Fruit fly (Drosophila melanogaster): ENCODE measurements around the gene Wsck.

Gene Wsck

DNA sequence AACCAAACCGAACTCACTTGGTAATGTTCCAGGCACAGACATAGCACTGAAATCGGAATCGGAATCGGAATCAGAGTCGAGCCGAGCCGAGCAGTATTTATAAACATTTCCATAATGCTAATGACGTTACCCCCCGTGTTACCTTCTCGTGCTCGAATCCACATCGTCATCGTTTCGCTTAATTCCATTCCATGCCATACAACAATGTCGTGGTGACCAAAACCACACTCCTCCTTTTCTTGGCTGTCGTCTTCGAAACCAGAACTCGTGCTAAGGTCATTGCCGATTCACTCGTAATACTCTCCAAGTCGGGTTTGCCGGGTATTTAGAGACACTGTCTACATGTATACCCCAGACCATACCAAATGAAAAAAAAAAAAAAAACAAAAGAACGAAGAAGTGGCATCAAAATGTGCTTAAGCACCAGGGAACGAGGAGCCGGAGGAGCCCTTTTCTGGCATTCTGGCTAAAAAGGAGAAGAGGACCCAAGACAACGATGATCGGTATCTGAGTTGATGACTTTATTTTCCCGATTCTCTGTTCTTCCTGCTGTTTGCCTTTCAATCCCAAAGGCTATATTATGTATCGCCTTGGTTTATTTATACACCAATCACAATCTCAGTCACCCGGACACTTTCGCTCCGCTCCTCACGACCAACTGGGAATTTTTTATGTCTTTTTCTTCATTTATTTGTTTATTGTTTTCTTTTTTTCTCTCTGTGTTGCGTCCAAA, 26.3 kb downstream of the Wsck start:
- TF ChIP-seq OdsH (GFP tag; optimal IDR thresholded peaks at IDR 0.05) (peak; percentile 29), N (GFP tag; optimal IDR thresholded peaks at IDR 0.05) (no peak), Vsx2 (GFP tag; optimal IDR thresholded peaks at IDR 0.05; ENCODE audit: partially characterized antibody) (peak; percentile 50), h (GFP tag; optimal IDR thresholded peaks at IDR 0.05) (peak; percentile 19), psq (GFP tag; optimal IDR thresholded peaks at IDR 0.05) (peak; percentile 95), sage (GFP tag; optimal IDR thresholded peaks at IDR 0.05) (peak; percentile 26), rgr (GFP tag; optimal IDR thresholded peaks at IDR 0.05) (peak; percentile 4), fru (GFP tag; optimal IDR thresholded peaks at IDR 0.05) (peak; percentile 60), woc (GFP tag; optimal IDR thresholded peaks at IDR 0.05) (peak; percentile 51), ey (GFP tag; optimal IDR thresholded peaks at IDR 0.05) (peak; percentile 30), usp (GFP tag; optimal IDR thresholded peaks at IDR 0.05) (no peak), Rel (GFP tag; optimal IDR thresholded peaks at IDR 0.05) (peak; percentile 70), Rel (tag; optimal IDR thresholded peaks at IDR 0.05) (peak; percentile 22), Hr78 (GFP tag; optimal IDR thresholded peaks at IDR 0.05) (no peak), foxo (GFP tag; optimal IDR thresholded peaks at IDR 0.05) (peak in 1 of 2 experiments; percentile 1), pan (optimal IDR thresholded peaks at IDR 0.05) (no peak), CG9705 (GFP tag; optimal IDR thresholded peaks at IDR 0.05) (no peak), brk (GFP tag; optimal IDR thresholded peaks at IDR 0.05) (peak; percentile 77), Hnf4 (GFP tag; optimal IDR thresholded peaks at IDR 0.05) (peak; percentile 20), CrebA (GFP tag; optimal IDR thresholded peaks at IDR 0.05; ENCODE audit: borderline replicate concordance) (peak; percentile 75), dmrt93B (GFP tag; optimal IDR thresholded peaks at IDR 0.05) (no peak), jim (GFP tag; optimal IDR thresholded peaks at IDR 0.05) (peak; percentile 26)

DNA sequence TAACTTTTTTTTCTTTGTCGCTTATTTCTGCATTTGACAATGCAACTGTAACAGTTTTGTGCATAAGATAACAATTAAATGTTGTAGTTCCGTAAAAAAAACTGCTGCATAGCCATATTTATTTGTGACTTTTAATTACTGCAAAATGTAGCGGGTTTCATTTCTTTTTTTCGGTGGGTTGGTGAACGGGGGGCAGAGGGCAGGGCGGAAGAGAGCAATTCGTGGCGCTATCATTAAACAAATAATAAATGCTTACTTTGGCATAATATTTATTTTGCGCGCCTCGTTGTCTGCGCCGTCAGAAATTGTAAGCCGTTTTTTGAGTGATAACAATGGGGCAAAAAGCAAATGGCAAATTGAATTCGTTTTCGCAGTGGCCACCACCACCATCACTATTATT, 28.8 kb downstream of the Wsck start:
- TF ChIP-seq Sp1 (GFP tag; optimal IDR thresholded peaks at IDR 0.05) (peak; percentile 1), N (GFP tag; optimal IDR thresholded peaks at IDR 0.05) (no peak), rgr (GFP tag; optimal IDR thresholded peaks at IDR 0.05) (peak; percentile 0)

DNA sequence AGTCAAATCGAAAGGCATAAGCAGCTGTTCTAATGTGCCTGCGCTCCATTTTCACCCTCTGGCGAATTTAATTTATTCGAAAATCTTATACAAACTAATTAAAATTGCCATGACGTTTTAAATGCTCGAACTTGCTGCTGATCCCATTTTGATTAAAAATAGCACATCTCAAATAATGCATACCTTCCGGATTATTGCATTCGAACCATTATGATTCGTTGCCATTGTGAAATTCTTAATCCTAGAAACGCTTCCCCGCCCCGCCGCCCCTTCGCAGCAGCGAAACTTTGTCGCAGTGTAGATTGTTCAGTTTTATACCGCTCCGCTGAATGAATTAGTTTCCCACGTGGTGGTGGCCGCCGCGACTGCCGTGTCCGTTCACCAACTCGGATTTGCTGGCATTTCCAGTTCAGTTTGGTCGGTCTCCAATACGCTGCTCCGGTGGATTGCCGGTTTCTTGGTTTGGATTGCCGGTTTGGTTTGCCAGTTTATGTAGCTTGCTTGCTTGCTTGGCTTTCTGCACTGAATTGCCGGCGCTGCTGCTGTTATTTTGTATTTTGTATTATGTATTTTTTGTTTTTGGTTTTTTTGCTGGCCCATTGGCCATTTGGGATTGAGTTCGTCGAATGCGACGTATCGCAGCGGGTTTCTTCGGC, 31.2 kb downstream of the Wsck start:
- TF ChIP-seq psq (GFP tag; optimal IDR thresholded peaks at IDR 0.05) (peak; percentile 7), fru (GFP tag; optimal IDR thresholded peaks at IDR 0.05) (peak; percentile 11), br (GFP tag; optimal IDR thresholded peaks at IDR 0.05) (no peak), usp (GFP tag; optimal IDR thresholded peaks at IDR 0.05) (no peak)

DNA sequence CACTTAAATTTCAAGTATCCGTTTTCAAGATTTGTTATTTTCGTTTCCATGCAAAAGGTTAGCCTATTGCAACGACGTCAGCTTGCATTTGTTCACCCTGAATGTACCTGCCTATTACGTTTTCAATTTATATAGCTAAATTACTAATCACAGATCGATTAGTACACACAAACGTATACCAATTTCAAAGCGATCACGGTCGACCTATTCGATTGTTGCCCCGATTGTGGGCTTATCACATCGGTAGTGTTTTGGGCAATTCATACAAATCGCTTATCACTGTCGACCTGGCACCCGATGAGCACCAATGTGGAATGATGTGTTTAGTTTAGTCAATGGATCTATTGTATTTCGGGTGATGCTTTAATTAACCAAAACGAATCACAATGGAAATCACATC, 33.0 kb downstream of the Wsck start:
- no peak for TF ChIP-seq Jra (GFP tag; optimal IDR thresholded peaks at IDR 0.05)
- no peak for TF ChIP-seq sage (GFP tag; optimal IDR thresholded peaks at IDR 0.05)
- TF ChIP-seq dsf (GFP tag; optimal IDR thresholded peaks at IDR 0.05; ENCODE audit: borderline replicate concordance) = no peak
- no peak for TF ChIP-seq Rel (GFP tag; optimal IDR thresholded peaks at IDR 0.05)
- TF ChIP-seq Rel (tag; optimal IDR thresholded peaks at IDR 0.05) = no peak
- no peak for TF ChIP-seq Abd-B (GFP tag; optimal IDR thresholded peaks at IDR 0.05)
- TF ChIP-seq ey (GFP tag; optimal IDR thresholded peaks at IDR 0.05) = no peak
- TF ChIP-seq foxo (GFP tag; optimal IDR thresholded peaks at IDR 0.05) = no peak
- TF ChIP-seq dmrt93B (GFP tag; optimal IDR thresholded peaks at IDR 0.05) = no peak
- TF ChIP-seq GATAd (GFP tag; optimal IDR thresholded peaks at IDR 0.05) = no peak
- TF ChIP-seq tai (GFP tag; optimal IDR thresholded peaks at IDR 0.05) = no peak
- no peak for TF ChIP-seq Sp1 (GFP tag; optimal IDR thresholded peaks at IDR 0.05)
- TF ChIP-seq rgr (GFP tag; optimal IDR thresholded peaks at IDR 0.05) = no peak
- TF ChIP-seq OdsH (GFP tag; optimal IDR thresholded peaks at IDR 0.05) = no peak
- TF ChIP-seq CG32264 (GFP tag; optimal IDR thresholded peaks at IDR 0.05) = no peak
- no peak for TF ChIP-seq dl (GFP tag; optimal IDR thresholded peaks at IDR 0.05; ENCODE audit: insufficient read depth in 1 of 2, partially characterized antibody in 2 of 2)
- no peak for TF ChIP-seq CrebA (GFP tag; optimal IDR thresholded peaks at IDR 0.05; ENCODE audit: borderline replicate concordance)

Measured in whole organism, wandering third instar larva.